Worm (Caenorhabditis elegans) whole organism, late embryonic: Measurements from ENCODE around the gene rfc-2.

Experiments
- C08G9.2 ChIP-seq: sonication (generic microtip); optimal IDR thresholded peaks from 2 replicates; lab custom pipeline; 2016; ENCODE audit warnings: mild to moderate bottlenecking, missing genetic modification characterization, moderate library complexity, missing compliant biosample characterization
- C38D4.7 ChIP-seq: fragments of 200-800 bp; sonication (Bioruptor generic); optimal IDR thresholded peaks from 2 replicates; lab custom pipeline; 2018; ENCODE audit warnings: mild to moderate bottlenecking, missing genetic modification characterization, moderate library complexity, missing compliant biosample characterization
- K02D7.2 ChIP-seq: sonication (generic microtip); optimal IDR thresholded peaks from 2 replicates; lab custom pipeline; 2017; ENCODE audit warnings: mild to moderate bottlenecking, missing genetic modification characterization, missing compliant biosample characterization
- K09A11.1 ChIP-seq: sonication (generic microtip); optimal IDR thresholded peaks from 2 replicates; lab custom pipeline; 2017; ENCODE audit warnings: antibody characterized with exemption, mild to moderate bottlenecking, missing genetic modification characterization, missing compliant biosample characterization; ENCODE audit not compliant: insufficient read depth
- Y22D7AL.16 ChIP-seq: sonication (generic microtip); optimal IDR thresholded peaks from 2 replicates; lab custom pipeline; 2016; ENCODE audit warnings: missing genetic modification characterization, missing compliant biosample characterization
- ceh-14 ChIP-seq: sonication (generic microtip); optimal IDR thresholded peaks from 2 replicates; lab custom pipeline; 2016; ENCODE audit warnings: missing genotype, missing genetic modification characterization, missing compliant biosample characterization
- ceh-19 ChIP-seq: fragments of 200-800 bp; sonication (Bioruptor generic); optimal IDR thresholded peaks from 2 replicates; lab custom pipeline; 2018; ENCODE audit warnings: mild to moderate bottlenecking, missing genetic modification characterization, missing compliant biosample characterization
- ceh-2 ChIP-seq: sonication (generic microtip); optimal IDR thresholded peaks from 2 replicates; lab custom pipeline; 2016; ENCODE audit warnings: missing genotype, missing genetic modification characterization, missing compliant biosample characterization
- ceh-22 ChIP-seq: sonication (generic microtip); optimal IDR thresholded peaks from 2 replicates; lab custom pipeline; 2017; ENCODE audit warnings: missing biosample characterization, missing genetic modification characterization
- ceh-24 ChIP-seq: sonication (generic microtip); optimal IDR thresholded peaks from 2 replicates; lab custom pipeline; 2016; ENCODE audit warnings: mild to moderate bottlenecking, missing genetic modification characterization, missing compliant biosample characterization
- ceh-30 ChIP-seq: fragments of 150-350 bp; optimal IDR thresholded peaks from 2 replicates; lab custom pipeline; 2014; ENCODE audit warnings: missing biosample characterization, missing genetic modification characterization
- ceh-45 ChIP-seq: fragments of 200-800 bp; sonication (Bioruptor generic); IDR thresholded peaks from 2 replicates; pipeline ENCODE4 v1.3.6; 2022; ENCODE audit warnings: missing genetic modification reagents, missing genetic modification characterization, missing compliant biosample characterization
- ceh-48 ChIP-seq: sonication (generic microtip); optimal IDR thresholded peaks from 2 replicates; lab custom pipeline; 2016; ENCODE audit warnings: missing genetic modification characterization, inconsistent platforms, missing compliant biosample characterization
- ceh-6 ChIP-seq: fragments of 200-800 bp; sonication (Bioruptor generic); optimal IDR thresholded peaks from 2 replicates; lab custom pipeline; 2018; ENCODE audit warnings: mild to moderate bottlenecking, missing genetic modification characterization, missing compliant biosample characterization
- elt-2 ChIP-seq: sonication (generic microtip); optimal IDR thresholded peaks from 2 replicates; lab custom pipeline; 2016; ENCODE audit warnings: missing genetic modification reagents, missing genetic modification characterization, missing compliant biosample characterization
- elt-4 ChIP-seq: sonication (generic microtip); optimal IDR thresholded peaks from 2 replicates; lab custom pipeline; 2016; ENCODE audit warnings: missing genetic modification characterization, missing compliant biosample characterization
- ets-4 ChIP-seq: sonication (generic microtip); optimal IDR thresholded peaks from 2 replicates; lab custom pipeline; 2016; ENCODE audit warnings: missing genetic modification characterization, missing compliant biosample characterization
- fkh-10 ChIP-seq: fragments of 150-350 bp; optimal IDR thresholded peaks from 2 replicates; lab custom pipeline; 2014; ENCODE audit warnings: missing biosample characterization, missing genetic modification reagents, missing genetic modification characterization
- hlh-15 ChIP-seq: sonication (generic microtip); optimal IDR thresholded peaks from 2 replicates; lab custom pipeline; 2016; ENCODE audit warnings: missing genetic modification characterization, missing compliant biosample characterization
- hlh-6 ChIP-seq: sonication (generic microtip); optimal IDR thresholded peaks from 2 replicates; lab custom pipeline; 2016; ENCODE audit warnings: missing genotype, missing genetic modification characterization, missing compliant biosample characterization
- hlh-8 ChIP-seq: sonication (generic microtip); optimal IDR thresholded peaks from 2 replicates; lab custom pipeline; 2016; ENCODE audit warnings: missing genotype, missing genetic modification characterization, missing compliant biosample characterization
- lin-11 ChIP-seq: fragments of 200-800 bp; sonication (Bioruptor generic); optimal IDR thresholded peaks from 2 replicates; lab custom pipeline; 2018; ENCODE audit warnings: mild to moderate bottlenecking, missing genetic modification characterization, missing compliant biosample characterization
- madf-2 ChIP-seq: sonication (generic microtip); optimal IDR thresholded peaks from 2 replicates; lab custom pipeline; 2017; ENCODE audit warnings: missing genetic modification characterization, missing compliant biosample characterization
- mec-3 ChIP-seq: sonication (generic microtip); optimal IDR thresholded peaks from 2 replicates; lab custom pipeline; 2016; ENCODE audit warnings: borderline replicate concordance, missing genetic modification characterization, missing compliant biosample characterization
- npax-4 ChIP-seq: sonication (generic microtip); optimal IDR thresholded peaks from 2 replicates; lab custom pipeline; 2016; ENCODE audit warnings: missing genetic modification characterization, missing compliant biosample characterization
- pha-2 ChIP-seq: sonication (generic microtip); optimal IDR thresholded peaks from 2 replicates; lab custom pipeline; 2017; ENCODE audit warnings: mild to moderate bottlenecking, missing genetic modification characterization, missing compliant biosample characterization
- pqm-1 ChIP-seq: sonication (generic microtip); optimal IDR thresholded peaks from 2 replicates; lab custom pipeline; 2016; ENCODE audit warnings: missing genetic modification characterization, missing compliant biosample characterization
- pros-1 ChIP-seq: fragments of 150-350 bp; optimal IDR thresholded peaks from 2 replicates; lab custom pipeline; 2014; ENCODE audit warnings: missing biosample characterization, missing genetic modification reagents, missing genetic modification characterization
- rnt-1 ChIP-seq: sonication (generic microtip); optimal IDR thresholded peaks from 2 replicates; lab custom pipeline; 2016; ENCODE audit warnings: missing genetic modification characterization, missing compliant biosample characterization
- sox-2 ChIP-seq: fragments of 200-800 bp; sonication (Bioruptor generic); IDR thresholded peaks from 2 replicates; pipeline ENCODE4 v1.3.6; 2022; ENCODE audit warnings: missing genetic modification reagents, missing genetic modification characterization, missing compliant biosample characterization
- syd-9 ChIP-seq: sonication (generic microtip); optimal IDR thresholded peaks from 2 replicates; lab custom pipeline; 2016; ENCODE audit warnings: mild to moderate bottlenecking, missing genetic modification characterization, moderate library complexity, missing compliant biosample characterization
- ttx-3 ChIP-seq: sonication (generic microtip); optimal IDR thresholded peaks from 2 replicates; lab custom pipeline; 2016; ENCODE audit warnings: missing genetic modification reagents, missing genetic modification characterization, missing compliant biosample characterization
- unc-3 ChIP-seq, 2 experiments: fragments of 200-800 bp in 1 of 2; sonication (Bioruptor generic) in 1 of 2; sonication (generic microtip) in 1 of 2; conservative IDR thresholded peaks in 1 of 2; optimal IDR thresholded peaks in 1 of 2; 2 replicates each; pipeline versions ENCODE4 v1.3.6 to Lab custom; 2016 to 2022; ENCODE audit warnings: missing compliant biosample characterization in 2 of 2, missing genetic modification characterization in 2 of 2, missing genetic modification reagents in 1 of 2
- unc-42 ChIP-seq: sonication (generic microtip); optimal IDR thresholded peaks from 2 replicates; lab custom pipeline; 2016; ENCODE audit warnings: missing genotype, missing genetic modification characterization, missing compliant biosample characterization
- unc-55 ChIP-seq: sonication (generic microtip); optimal IDR thresholded peaks from 2 replicates; lab custom pipeline; 2017; ENCODE audit warnings: missing biosample characterization, missing genetic modification reagents, missing genetic modification characterization
- zip-5 ChIP-seq: sonication (generic microtip); optimal IDR thresholded peaks from 2 replicates; lab custom pipeline; 2016; ENCODE audit warnings: missing genetic modification characterization, missing compliant biosample characterization
- ztf-16 ChIP-seq: sonication (generic microtip); optimal IDR thresholded peaks from 2 replicates; lab custom pipeline; 2017; ENCODE audit warnings: missing genetic modification characterization, missing compliant biosample characterization

rfc-2 gene

DNA sequence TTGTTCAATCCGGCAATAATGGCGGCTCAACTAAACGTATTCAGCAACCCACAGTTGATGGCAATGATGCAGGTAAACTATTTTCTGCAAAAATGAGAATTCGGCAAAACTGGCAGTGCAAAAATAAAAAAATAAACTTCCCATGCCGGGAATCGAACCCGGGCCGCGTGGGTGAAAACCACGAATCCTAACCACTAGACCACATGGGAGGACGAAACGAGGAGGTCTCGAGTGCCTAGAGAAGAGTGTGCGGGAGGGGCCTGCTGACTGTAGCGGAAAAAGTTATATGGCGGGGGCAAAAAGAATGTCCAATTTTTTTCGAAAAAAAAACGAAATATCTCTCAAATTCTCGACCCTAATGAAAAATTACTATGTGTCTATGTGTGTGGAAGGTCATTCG, 41.0 kb downstream of the rfc-2 start (continued):
- TF ChIP-seq ceh-30 (tag; lab: Kevin White, UChicago) (no peak), ets-4 (tag; lab: Kevin White, UChicago) (no peak), elt-2 (peak; percentile 82), ztf-16 (tag; lab: Kevin White, UChicago) (peak; percentile 33), K02D7.2 (tag; lab: Kevin White, UChicago) (peak; percentile 43), hlh-8 (peak; percentile 12), npax-4 (tag; lab: Kevin White, UChicago) (peak; percentile 53), unc-3 (GFP tag; conservative IDR thresholded peaks at IDR 0.05; lab: Robert Waterston, UW) (0 out of 2 replicates have a peak, but pooled peaks have one; percentile 49), unc-3 (tag; optimal IDR thresholded peaks at IDR 0.05; lab: Kevin White, UChicago) (peak; percentile 49), Y22D7AL.16 (peak; percentile 59), ceh-48 (peak; percentile 54), hlh-15 (tag; lab: Kevin White, UChicago) (peak; percentile 52), ceh-45 (GFP tag; lab: Robert Waterston, UW) (no peak; the same call in 1 of the 2 replicates), syd-9 (tag; lab: Kevin White, UChicago) (peak; percentile 28), pros-1 (no peak), fkh-10 (GFP tag; lab: Kevin White, UChicago) (peak; percentile 36), zip-5 (tag; lab: Kevin White, UChicago) (peak; percentile 10), ceh-2 (tag; lab: Kevin White, UChicago) (no peak), ceh-19 (peak; percentile 60), hlh-6 (tag; lab: Kevin White, UChicago) (peak; percentile 80), ceh-14 (tag; lab: Kevin White, UChicago) (peak; percentile 39), lin-11 (tag; lab: Kevin White, UChicago) (peak; percentile 65), C08G9.2 (tag; lab: Kevin White, UChicago) (peak; percentile 68), unc-55 (GFP tag; lab: Kevin White, UChicago) (no peak), pqm-1 (no peak), rnt-1 (tag; lab: Kevin White, UChicago) (peak; percentile 50), elt-4 (tag; lab: Kevin White, UChicago) (no peak), sox-2 (GFP tag; lab: Robert Waterston, UW) (peak; percentile 43; the same call in 1 of the 2 replicates), pha-2 (tag; lab: Kevin White, UChicago) (peak; percentile 49), K09A11.1 (tag; lab: Kevin White, UChicago) (peak; percentile 9)

DNA sequence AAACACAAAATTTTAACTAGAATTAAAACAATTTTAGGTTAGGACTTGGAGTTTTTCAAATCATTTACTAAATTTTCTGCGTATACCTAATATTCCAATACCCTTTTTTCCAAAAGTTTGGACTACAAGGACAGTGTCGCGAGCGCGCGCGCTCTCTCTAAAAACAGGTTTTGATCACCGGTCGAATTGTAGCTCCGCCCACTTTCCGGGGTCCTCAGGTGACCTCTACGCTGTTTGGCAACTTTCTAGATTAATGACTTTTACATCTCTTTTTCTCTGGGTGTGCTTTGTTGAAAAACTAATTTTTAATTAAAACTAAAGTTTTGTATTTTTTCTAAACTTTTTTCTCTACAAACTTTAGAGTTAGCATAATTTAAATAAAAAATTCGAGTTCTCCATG, 41.9 kb downstream of the rfc-2 start:
- TF ChIP-seq ceh-2 (tag; lab: Kevin White, UChicago) (no peak), elt-4 (tag; lab: Kevin White, UChicago) (no peak), unc-55 (GFP tag; lab: Kevin White, UChicago) (no peak), ets-4 (tag; lab: Kevin White, UChicago) (no peak), ztf-16 (tag; lab: Kevin White, UChicago) (no peak), Y22D7AL.16 (no peak), ceh-6 (no peak), mec-3 (tag; lab: Kevin White, UChicago) (no peak), pha-2 (tag; lab: Kevin White, UChicago) (no peak)
- TF ChIP-seq, all 69 proteins: peak for 0

DNA sequence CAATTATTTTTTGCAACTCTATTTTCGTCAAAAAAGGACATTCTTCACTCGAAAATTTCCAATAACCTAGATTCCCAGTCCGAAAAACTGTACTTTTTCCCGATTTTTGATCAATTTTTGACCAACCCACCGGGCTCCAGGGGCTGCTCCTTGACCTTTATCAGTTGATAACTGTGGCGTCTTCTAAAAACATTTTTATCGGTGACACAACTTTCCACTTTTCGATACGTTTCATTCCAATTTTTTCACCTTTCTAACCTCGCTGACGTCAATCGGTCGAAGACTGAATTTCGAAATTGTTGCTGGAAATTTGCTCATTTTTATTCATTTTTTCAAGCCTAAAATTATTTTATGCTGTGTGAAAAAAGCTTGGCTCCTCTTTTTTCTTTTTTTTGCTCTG, 42.5 kb downstream of the rfc-2 start:
- TF ChIP-seq hlh-6 (tag; lab: Kevin White, UChicago) (no peak), unc-42 (tag; lab: Kevin White, UChicago) (no peak), sox-2 (GFP tag; lab: Robert Waterston, UW) (no peak), K02D7.2 (tag; lab: Kevin White, UChicago) (no peak), mec-3 (tag; lab: Kevin White, UChicago) (no peak), rnt-1 (tag; lab: Kevin White, UChicago) (no peak), ceh-22 (tag; lab: Kevin White, UChicago) (no peak), C38D4.7 (GFP tag; lab: Kevin White, UChicago) (no peak), ceh-24 (no peak), ceh-2 (tag; lab: Kevin White, UChicago) (no peak), ttx-3 (no peak), madf-2 (tag; lab: Kevin White, UChicago) (no peak)
